Worm (Caenorhabditis elegans) whole organism, late embryonic: Measurements from ENCODE around the gene F59A6.13.

Source experiments
- C08G9.2 ChIP-seq: sonication (generic microtip); optimal IDR thresholded peaks from 2 replicates; lab custom pipeline; 2016; ENCODE audit warnings: mild to moderate bottlenecking, missing genetic modification characterization, moderate library complexity, missing compliant biosample characterization
- F13H6.1 ChIP-seq: sonication (generic microtip); optimal IDR thresholded peaks from 2 replicates; lab custom pipeline; 2016; ENCODE audit warnings: missing genetic modification characterization, missing compliant biosample characterization
- K09A11.1 ChIP-seq: sonication (generic microtip); optimal IDR thresholded peaks from 2 replicates; lab custom pipeline; 2017; ENCODE audit warnings: antibody characterized with exemption, mild to moderate bottlenecking, missing genetic modification characterization, missing compliant biosample characterization; ENCODE audit not compliant: insufficient read depth
- ama-1 ChIP-seq: fragments of 150-350 bp; optimal IDR thresholded peaks from 2 replicates; lab custom pipeline; 2014
- eyg-1 ChIP-seq: sonication (generic microtip); optimal IDR thresholded peaks from 2 replicates; lab custom pipeline; 2016; ENCODE audit warnings: missing genotype, missing genetic modification characterization, missing compliant biosample characterization
- npax-4 ChIP-seq: sonication (generic microtip); optimal IDR thresholded peaks from 2 replicates; lab custom pipeline; 2016; ENCODE audit warnings: missing genetic modification characterization, missing compliant biosample characterization
- sdc-2 ChIP-seq: sonication (generic microtip); optimal IDR thresholded peaks from 2 replicates; lab custom pipeline; 2016; ENCODE audit warnings: missing genotype, missing genetic modification characterization, missing compliant biosample characterization
- syd-9 ChIP-seq: sonication (generic microtip); optimal IDR thresholded peaks from 2 replicates; lab custom pipeline; 2016; ENCODE audit warnings: mild to moderate bottlenecking, missing genetic modification characterization, moderate library complexity, missing compliant biosample characterization

DNA sequence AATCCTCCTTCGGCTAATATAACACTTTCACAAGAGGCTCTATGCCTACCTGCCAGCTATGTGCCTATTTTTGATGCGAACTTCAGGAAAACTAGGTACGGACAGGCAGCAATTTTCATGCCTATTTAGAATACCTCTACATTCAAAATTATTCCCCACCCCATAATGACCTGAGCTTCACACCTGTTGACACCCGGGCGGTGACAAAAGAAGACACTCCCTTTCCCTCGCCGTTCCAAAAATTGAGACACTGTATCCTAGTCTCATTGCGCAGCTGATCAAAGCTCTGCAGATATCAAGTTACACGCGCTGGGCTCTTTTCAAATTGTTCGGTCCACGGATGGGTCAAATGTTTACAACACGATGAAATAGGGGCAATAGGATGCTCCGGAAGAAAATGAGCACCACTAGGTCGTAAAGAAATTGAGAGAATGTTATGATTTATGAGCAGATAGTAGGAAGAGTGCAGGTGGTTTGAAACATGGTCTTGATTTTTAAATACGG lies 48.1 kb upstream of the F59A6.13 start:
- TF ChIP-seq ama-1 (no peak), npax-4 (tag; lab: Kevin White, UChicago) (no peak), eyg-1 (no peak), sdc-2 (no peak), syd-9 (tag; lab: Kevin White, UChicago) (no peak), F13H6.1 (tag; lab: Kevin White, UChicago) (no peak), C08G9.2 (tag; lab: Kevin White, UChicago) (no peak), K09A11.1 (tag; lab: Kevin White, UChicago) (no peak)
